Worm (Caenorhabditis elegans): ENCODE data around the gene ran-2.
A peak's percentile ranks its signal among the peaks of the same experiment; 100 is the strongest.

Gene ran-2

DNA sequence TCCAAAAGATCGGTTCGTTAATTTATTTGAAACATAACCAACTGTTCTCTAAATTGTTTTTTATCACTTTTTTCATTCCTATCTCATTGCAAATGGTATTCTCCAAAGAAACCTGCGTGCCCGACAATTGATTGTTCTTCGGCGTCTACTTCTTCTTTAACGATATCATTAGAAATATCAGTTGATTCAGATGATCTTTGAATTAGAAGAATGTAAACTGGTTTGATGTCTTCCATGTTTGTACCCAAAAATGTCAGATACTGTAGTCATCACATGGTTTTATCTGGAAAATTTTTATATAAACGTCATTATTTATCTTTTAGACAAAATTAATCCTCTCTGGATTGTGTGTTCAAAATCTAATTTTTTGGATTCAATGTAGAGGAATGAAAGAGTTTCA, 35.6 kb upstream of the ran-2 start:
- no peak for TF ChIP-seq crh-2 (tag; optimal IDR thresholded peaks at IDR 0.05)
- TF ChIP-seq nhr-21 (tag; optimal IDR thresholded peaks at IDR 0.05): peak; percentile 81
- TF ChIP-seq snpc-4 (tag; optimal IDR thresholded peaks at IDR 0.05): no peak
- TF ChIP-seq unc-62 (GFP tag; optimal IDR thresholded peaks at IDR 0.05): no peak
- TF ChIP-seq blmp-1 (tag; optimal IDR thresholded peaks at IDR 0.05; ENCODE audit: insufficient read depth): peak; percentile 1
- TF ChIP-seq sma-9 (GFP tag; optimal IDR thresholded peaks at IDR 0.05): peak; percentile 73
- TF ChIP-seq sma-9 (tag; optimal IDR thresholded peaks at IDR 0.05): no peak
- no peak for TF ChIP-seq sem-4 (tag; optimal IDR thresholded peaks at IDR 0.05)
- TF ChIP-seq dmd-4 (tag; optimal IDR thresholded peaks at IDR 0.05): no peak
- peak; percentile 76 for TF ChIP-seq nhr-25 (tag; optimal IDR thresholded peaks at IDR 0.05)
- TF ChIP-seq ZK546.5 (tag; optimal IDR thresholded peaks at IDR 0.05): no peak
- peak; percentile 55 for TF ChIP-seq sma-3 (GFP tag; optimal IDR thresholded peaks at IDR 0.05)
- no peak for TF ChIP-seq ceh-82 (tag; optimal IDR thresholded peaks at IDR 0.05)
- peak; percentile 45 for TF ChIP-seq gmeb-1 (tag; optimal IDR thresholded peaks at IDR 0.05)
- TF ChIP-seq lsy-2 (tag; optimal IDR thresholded peaks at IDR 0.05): peak in 1 of 2 experiments; percentile 48
- no peak for TF ChIP-seq nhr-6 (tag; optimal IDR thresholded peaks at IDR 0.05)
- no peak for TF ChIP-seq ceh-16 (tag; optimal IDR thresholded peaks at IDR 0.05)
- TF ChIP-seq ama-1 (optimal IDR thresholded peaks at IDR 0.05): no peak

DNA sequence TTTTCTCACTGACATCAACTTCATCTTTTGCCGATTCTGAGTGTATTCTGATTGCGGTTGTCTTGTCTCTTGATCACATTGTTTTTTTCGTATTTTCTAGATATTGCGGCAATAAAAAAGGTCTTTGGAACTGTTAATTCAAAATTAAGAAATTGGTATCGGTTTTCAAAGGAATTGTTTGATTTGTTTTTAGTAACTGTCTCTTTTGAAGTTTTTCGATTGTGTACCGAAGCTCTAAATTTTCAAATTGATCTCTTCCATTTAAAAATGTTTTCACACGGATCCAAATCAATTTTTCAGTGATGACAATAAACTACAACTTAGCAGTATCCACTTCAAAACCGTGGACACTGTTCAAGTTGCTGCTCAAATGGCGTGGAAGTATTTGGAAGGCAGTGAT, 32.6 kb upstream of the ran-2 start, which contains the start of gene best-24:
Gene best-24 (plus strand): TSS at position 301 of the 400 bp plus-strand sequence.
- TF ChIP-seq mdl-1 (tag; optimal IDR thresholded peaks at IDR 0.05) (no peak), snpc-4 (tag; optimal IDR thresholded peaks at IDR 0.05) (no peak), elt-3 (tag; optimal IDR thresholded peaks at IDR 0.05) (no peak), ceh-16 (tag; optimal IDR thresholded peaks at IDR 0.05) (no peak), ceh-82 (tag; optimal IDR thresholded peaks at IDR 0.05) (no peak), R02D3.7 (tag; optimal IDR thresholded peaks at IDR 0.05) (no peak), F13H6.1 (tag; optimal IDR thresholded peaks at IDR 0.05) (no peak), ztf-4 (tag; optimal IDR thresholded peaks at IDR 0.05) (no peak), nhr-6 (tag; optimal IDR thresholded peaks at IDR 0.05) (no peak), unc-62 (GFP tag; optimal IDR thresholded peaks at IDR 0.05) (no peak), mab-5 (tag; optimal IDR thresholded peaks at IDR 0.05) (no peak), zag-1 (tag; optimal IDR thresholded peaks at IDR 0.05) (no peak), Y55F3AM.14 (GFP tag; optimal IDR thresholded peaks at IDR 0.05) (no peak), gmeb-1 (tag; optimal IDR thresholded peaks at IDR 0.05) (no peak), sma-3 (GFP tag; optimal IDR thresholded peaks at IDR 0.05) (no peak), ama-1 (optimal IDR thresholded peaks at IDR 0.05) (no peak)

DNA sequence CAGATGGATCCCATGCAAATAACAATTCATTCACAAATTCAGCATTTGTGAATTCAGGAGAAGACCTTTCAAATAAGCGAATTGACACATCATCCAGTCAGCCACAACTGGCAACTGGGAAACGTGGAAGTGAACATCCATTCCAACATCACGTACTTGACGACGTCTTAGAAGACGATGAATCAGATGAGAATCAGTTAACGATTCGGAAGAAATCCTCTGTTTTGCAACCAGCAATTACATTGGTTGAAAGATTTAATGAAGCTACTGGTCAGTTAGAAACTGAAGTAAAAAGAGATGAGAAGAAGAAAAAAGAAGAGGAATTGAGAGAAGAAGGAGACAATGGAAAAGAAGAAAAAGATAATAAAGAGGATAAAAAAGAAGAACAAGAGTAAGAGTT, 29.9 kb upstream of the ran-2 start:
- no peak for TF ChIP-seq ceh-16 (tag; optimal IDR thresholded peaks at IDR 0.05)
- TF ChIP-seq alr-1 (tag; optimal IDR thresholded peaks at IDR 0.05): no peak
- no peak for TF ChIP-seq nhr-21 (tag; optimal IDR thresholded peaks at IDR 0.05)
- TF ChIP-seq fos-1 (tag; optimal IDR thresholded peaks at IDR 0.05): no peak
- TF ChIP-seq nhr-12 (tag; optimal IDR thresholded peaks at IDR 0.05): no peak
- no peak for TF ChIP-seq unc-55 (GFP tag; optimal IDR thresholded peaks at IDR 0.05)
- TF ChIP-seq dmd-4 (tag; optimal IDR thresholded peaks at IDR 0.05): no peak
- TF ChIP-seq lin-11 (tag; optimal IDR thresholded peaks at IDR 0.05): no peak

DNA sequence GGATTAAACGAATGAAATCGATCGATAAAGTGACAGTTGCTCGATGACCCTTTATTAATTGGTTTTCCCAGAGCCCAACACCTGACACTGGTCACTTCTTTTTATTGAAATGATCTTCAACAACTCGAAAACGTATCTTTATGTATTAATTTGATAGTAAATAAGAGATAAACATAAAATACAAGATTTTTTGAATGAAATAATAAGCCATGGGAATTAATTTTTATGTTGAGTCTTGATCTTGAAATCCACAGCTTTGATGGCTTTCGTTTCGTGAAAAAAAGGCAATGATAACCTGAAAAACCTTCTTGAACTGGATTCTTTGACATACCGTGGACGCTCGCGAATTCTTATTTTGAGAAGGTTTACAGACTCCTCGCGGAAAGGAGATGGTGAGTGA, 25.8 kb upstream of the ran-2 start, which contains the start of gene pcp-5:
Gene pcp-5 (minus strand): TSS at position 101 of the 400 bp plus-strand sequence.
- TF ChIP-seq peb-1 (tag; optimal IDR thresholded peaks at IDR 0.05) (no peak), lsy-2 (tag; optimal IDR thresholded peaks at IDR 0.05) (peak in 1 of 2 experiments; percentile 6)

DNA sequence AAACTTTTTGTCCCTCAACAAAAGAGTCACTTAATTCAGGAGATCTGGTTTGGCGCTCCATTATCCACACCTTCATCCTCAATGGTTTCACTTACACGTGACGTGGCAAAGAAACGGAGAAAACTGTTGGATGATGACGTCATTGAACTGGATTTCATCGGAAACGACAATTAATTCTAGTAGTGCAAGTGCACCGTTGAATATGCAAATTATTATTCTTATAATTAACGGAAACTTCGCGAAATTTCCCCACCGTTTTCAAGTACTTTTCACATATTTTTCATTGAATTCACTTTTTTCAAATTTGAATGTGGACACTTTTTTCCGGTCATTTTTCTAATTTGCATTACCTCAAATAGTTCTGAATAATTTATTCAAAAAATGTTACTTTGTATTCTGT, 24.1 kb upstream of the ran-2 start, which contains the start of gene ZK688.1:
Gene ZK688.1 (plus strand): TSS at position 301 of the 400 bp plus-strand sequence.
- TF ChIP-seq nhr-77 (tag; optimal IDR thresholded peaks at IDR 0.05): no peak
- no peak for TF ChIP-seq nhr-11 (tag; optimal IDR thresholded peaks at IDR 0.05)
- no peak for TF ChIP-seq ceh-16 (tag; optimal IDR thresholded peaks at IDR 0.05)
- no peak for TF ChIP-seq dmd-4 (tag; optimal IDR thresholded peaks at IDR 0.05)
- no peak for TF ChIP-seq skn-1 (tag; optimal IDR thresholded peaks at IDR 0.05)
- no peak for TF ChIP-seq Y55F3AM.14 (GFP tag; optimal IDR thresholded peaks at IDR 0.05)
- TF ChIP-seq lin-39 (tag; optimal IDR thresholded peaks at IDR 0.05): no peak
- TF ChIP-seq F13H6.1 (tag; optimal IDR thresholded peaks at IDR 0.05): no peak
- TF ChIP-seq nhr-23 (tag; optimal IDR thresholded peaks at IDR 0.05): no peak

All from whole organism, L2 larva.